Fruit fly (Drosophila melanogaster): Measurements from ENCODE around the gene CG32061.
A peak's percentile ranks its signal among the peaks of the same experiment; 100 is the strongest.

- TF ChIP-seq Lpt (GFP tag; optimal IDR thresholded peaks at IDR 0.05) (no peak), salr (GFP tag; optimal IDR thresholded peaks at IDR 0.05) (no peak), dac (GFP tag; optimal IDR thresholded peaks at IDR 0.05) (no peak), CG10669 (GFP tag; optimal IDR thresholded peaks at IDR 0.05) (no peak), Eip78C (GFP tag) (peak; percentile 52), topi (GFP tag; optimal IDR thresholded peaks at IDR 0.05) (no peak), CG34406 (GFP tag; optimal IDR thresholded peaks at IDR 0.05) (no peak), cyc (GFP tag; optimal IDR thresholded peaks at IDR 0.05) (no peak), Sox102F (GFP tag; optimal IDR thresholded peaks at IDR 0.05) (no peak), Hr4 (GFP tag; optimal IDR thresholded peaks at IDR 0.05) (peak; percentile 64), CG6163 (GFP tag; IDR thresholded peaks at IDR 0.05) (no peak), CG16779 (tag; optimal IDR thresholded peaks at IDR 0.05) (no peak), esn (GFP tag; optimal IDR thresholded peaks at IDR 0.05) (no peak)
These were observed 34.1 kb upstream of the CG32061 start for dm6 chr3L:10429474-10429873.

All from whole organism, prepupa.